Worm (Caenorhabditis elegans): ENCODE measurements around the gene mod-1.

mod-1 gene

DNA sequence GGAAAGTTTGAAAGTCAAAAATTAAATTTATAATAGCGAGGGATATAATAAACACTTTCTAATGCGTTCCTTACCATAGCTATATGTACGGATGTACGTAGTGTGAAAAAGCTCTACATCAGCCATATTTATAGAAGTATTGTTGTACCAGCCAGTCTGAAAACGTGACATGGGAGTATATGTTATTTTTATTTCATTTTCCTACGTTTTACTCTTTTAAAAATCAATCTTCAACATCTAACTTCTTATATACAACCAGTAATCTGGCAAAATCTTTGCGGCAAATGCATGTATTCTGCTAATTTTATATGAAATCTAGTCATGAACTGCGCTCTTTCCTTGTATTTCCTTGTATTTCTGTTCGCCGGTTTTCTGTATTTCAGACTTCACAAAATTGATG, 18.5 kb upstream of the mod-1 start, which contains the start of gene H14N18.2:
H14N18.2 (plus strand) TSS at position 301 of the 400 bp plus-strand sequence.
- no peak for TF ChIP-seq ceh-16 (tag; optimal IDR thresholded peaks at IDR 0.05)

DNA sequence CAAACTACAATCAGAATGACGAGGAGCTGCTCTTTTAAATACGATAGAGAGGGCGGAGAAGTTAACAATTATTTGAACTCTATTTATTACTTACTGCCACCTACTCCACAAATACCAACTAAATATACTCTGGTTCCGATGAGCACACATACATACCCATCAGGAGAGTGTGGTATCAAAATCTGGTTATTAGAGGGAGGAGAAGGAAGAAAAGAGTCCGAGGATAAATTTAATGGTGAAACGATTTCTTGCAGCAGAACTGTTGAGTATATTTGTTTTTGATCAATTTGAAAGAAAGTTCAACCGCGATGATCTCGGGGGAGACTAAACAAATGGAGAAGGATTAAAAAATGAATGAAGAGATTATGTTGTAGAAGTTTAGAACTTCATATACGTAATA, 15.1 kb upstream of the mod-1 start, which contains the start of gene H14N18.4:
H14N18.4 (minus strand) TSS at position 12 of the 400 bp plus-strand sequence.
- TF ChIP-seq lin-11 (tag; optimal IDR thresholded peaks at IDR 0.05) (no peak), lin-13 (GFP tag; optimal IDR thresholded peaks at IDR 0.05) (no peak)

- TF ChIP-seq elt-3 (tag; optimal IDR thresholded peaks at IDR 0.05) (no peak), lin-13 (GFP tag; optimal IDR thresholded peaks at IDR 0.05) (no peak), alr-1 (tag; optimal IDR thresholded peaks at IDR 0.05) (no peak), sma-3 (GFP tag; optimal IDR thresholded peaks at IDR 0.05) (no peak), nhr-12 (tag; optimal IDR thresholded peaks at IDR 0.05) (no peak), ZK546.5 (tag; optimal IDR thresholded peaks at IDR 0.05) (no peak), mdl-1 (tag; optimal IDR thresholded peaks at IDR 0.05) (no peak), C34F6.9 (tag; optimal IDR thresholded peaks at IDR 0.05) (no peak), unc-39 (tag; optimal IDR thresholded peaks at IDR 0.05) (no peak), peb-1 (tag; optimal IDR thresholded peaks at IDR 0.05) (no peak), mbf-1 (tag; optimal IDR thresholded peaks at IDR 0.05) (no peak), elt-1 (tag; optimal IDR thresholded peaks at IDR 0.05) (no peak), blmp-1 (tag; optimal IDR thresholded peaks at IDR 0.05; ENCODE audit: insufficient read depth) (no peak), ceh-82 (tag; optimal IDR thresholded peaks at IDR 0.05) (no peak), nhr-21 (tag; optimal IDR thresholded peaks at IDR 0.05) (no peak), ama-1 (optimal IDR thresholded peaks at IDR 0.05) (no peak), ztf-1 (GFP tag; conservative IDR thresholded peaks at IDR 0.05) (no peak), fos-1 (tag; optimal IDR thresholded peaks at IDR 0.05) (no peak)
These were observed 13.9 kb upstream of the mod-1 start for ce11 chrV:8927715-8928114.

ce11 chrV:8922781-8923180, 8.9 kb upstream of the mod-1 start, which contains the start of gene ttr-47:
Gene ttr-47 (plus strand): TSS chrV:8923088.
- TF ChIP-seq F13H6.1 (tag; optimal IDR thresholded peaks at IDR 0.05) (peak; percentile 12), nhr-10 (tag; optimal IDR thresholded peaks at IDR 0.05) (no peak), mbf-1 (tag; optimal IDR thresholded peaks at IDR 0.05) (no peak), nhr-129 (tag; optimal IDR thresholded peaks at IDR 0.05) (peak; percentile 33), lsy-2 (tag; optimal IDR thresholded peaks at IDR 0.05) (peak in 1 of 2 experiments; percentile 18), fos-1 (tag; optimal IDR thresholded peaks at IDR 0.05) (peak; percentile 7), unc-62 (GFP tag; optimal IDR thresholded peaks at IDR 0.05) (no peak), nhr-23 (tag; optimal IDR thresholded peaks at IDR 0.05) (no peak), crh-2 (tag; optimal IDR thresholded peaks at IDR 0.05) (no peak), nhr-6 (tag; optimal IDR thresholded peaks at IDR 0.05) (no peak), alr-1 (tag; optimal IDR thresholded peaks at IDR 0.05) (no peak), lin-39 (tag; optimal IDR thresholded peaks at IDR 0.05) (no peak)

DNA sequence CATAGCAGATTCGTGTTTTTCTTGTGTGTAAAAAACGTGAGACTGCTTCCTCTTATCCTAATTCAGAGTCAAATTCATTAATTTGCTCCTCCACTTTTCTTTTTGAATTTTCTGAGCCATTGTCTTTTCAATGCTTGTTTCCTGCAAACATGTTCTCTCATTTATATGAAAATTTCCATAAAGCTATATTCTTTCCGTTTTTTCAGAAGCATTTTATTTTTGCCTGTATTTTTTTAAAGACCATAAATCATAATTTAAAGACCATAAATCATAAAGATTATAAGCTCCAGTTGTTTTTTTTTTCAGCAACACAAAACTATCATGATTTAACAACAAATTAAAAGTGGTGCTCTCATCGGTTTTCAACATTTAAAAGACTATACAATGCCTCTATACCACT, 6.9 kb downstream of the mod-1 start, which contains the start of gene frpr-11:
frpr-11 (plus strand) TSS at position 301 of the 400 bp plus-strand sequence.
- no peak for TF ChIP-seq C34F6.9 (tag; optimal IDR thresholded peaks at IDR 0.05)
- no peak for TF ChIP-seq mbf-1 (tag; optimal IDR thresholded peaks at IDR 0.05)
- TF ChIP-seq ZK546.5 (tag; optimal IDR thresholded peaks at IDR 0.05): no peak
- TF ChIP-seq fos-1 (tag; optimal IDR thresholded peaks at IDR 0.05): no peak
- no peak for TF ChIP-seq ztf-1 (GFP tag; conservative IDR thresholded peaks at IDR 0.05)

DNA sequence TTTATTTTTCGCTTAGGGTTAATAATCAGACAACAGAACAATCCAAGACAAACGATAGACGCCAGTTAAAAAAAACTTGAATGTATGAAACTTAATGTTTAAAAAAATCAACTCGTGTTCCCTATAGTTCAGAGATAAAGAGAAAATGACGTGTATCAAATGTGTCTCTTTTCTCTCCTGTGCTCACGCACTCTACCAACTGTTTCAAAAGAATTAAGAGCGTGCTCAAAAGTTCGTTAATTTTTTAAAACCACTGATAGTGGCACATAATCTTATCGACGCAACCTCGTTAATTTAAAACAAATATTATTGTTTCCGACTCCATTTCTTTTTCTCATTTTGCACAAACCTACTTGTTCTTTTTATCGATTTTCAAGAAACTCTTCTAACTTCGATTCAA, 8.2 kb downstream of the mod-1 start:
- TF ChIP-seq F13H6.1 (tag; optimal IDR thresholded peaks at IDR 0.05): peak; percentile 26
- TF ChIP-seq unc-39 (tag; optimal IDR thresholded peaks at IDR 0.05): no peak
- no peak for TF ChIP-seq blmp-1 (tag; optimal IDR thresholded peaks at IDR 0.05; ENCODE audit: insufficient read depth)
- TF ChIP-seq fos-1 (tag; optimal IDR thresholded peaks at IDR 0.05): peak; percentile 76
- TF ChIP-seq lin-13 (GFP tag; optimal IDR thresholded peaks at IDR 0.05): no peak
- no peak for TF ChIP-seq mbf-1 (tag; optimal IDR thresholded peaks at IDR 0.05)
- TF ChIP-seq unc-55 (GFP tag; optimal IDR thresholded peaks at IDR 0.05): peak; percentile 16
- TF ChIP-seq sem-4 (tag; optimal IDR thresholded peaks at IDR 0.05): no peak
- peak; percentile 55 for TF ChIP-seq crh-2 (tag; optimal IDR thresholded peaks at IDR 0.05)
- peak; percentile 47 for TF ChIP-seq sma-9 (GFP tag; optimal IDR thresholded peaks at IDR 0.05)
- no peak for TF ChIP-seq sma-9 (tag; optimal IDR thresholded peaks at IDR 0.05)
- no peak for TF ChIP-seq mab-5 (tag; optimal IDR thresholded peaks at IDR 0.05)
